Fruit fly (Drosophila melanogaster): ENCODE data around the gene CG12017.

The CG12017 gene

dm6 chr3L:3325925-3326903 lies 46.2 kb downstream of the CG12017 start, which contains the start of gene Gtpx:
Gtpx (plus strand) TSS chr3L:3326265.
- no peak for TF ChIP-seq CG8159 (tag; optimal IDR thresholded peaks at IDR 0.05)
- peak; percentile 48; the same call in 2 of the 3 replicates for TF ChIP-seq CG4496 (GFP tag; IDR thresholded peaks at IDR 0.05)
- no peak for TF ChIP-seq EcR (GFP tag; optimal IDR thresholded peaks at IDR 0.05)
- TF ChIP-seq CG34367 (tag; optimal IDR thresholded peaks at IDR 0.05), result peak; percentile 40
- TF ChIP-seq CG17806 (tag; optimal IDR thresholded peaks at IDR 0.05), result no peak
- no peak for TF ChIP-seq D1 (tag; optimal IDR thresholded peaks at IDR 0.05)
- no peak for TF ChIP-seq CG9948 (tag; optimal IDR thresholded peaks at IDR 0.05)
- no peak; the same call in 1 of the 2 replicates for TF ChIP-seq CG12605 (GFP tag; IDR thresholded peaks at IDR 0.05)
- peak; percentile 40 for TF ChIP-seq Pif1A (GFP tag; optimal IDR thresholded peaks at IDR 0.05)
- TF ChIP-seq fd96Ca (GFP tag; IDR thresholded peaks at IDR 0.05), result no peak
- TF ChIP-seq CG14655 (GFP tag; optimal IDR thresholded peaks at IDR 0.05), result no peak
- no peak for TF ChIP-seq CG32121 (GFP tag; IDR thresholded peaks at IDR 0.05)
- no peak for TF ChIP-seq CG10348 (GFP tag; IDR thresholded peaks at IDR 0.05)
- peak; percentile 17 for TF ChIP-seq Pif1B (GFP tag; optimal IDR thresholded peaks at IDR 0.05)
- no peak for TF ChIP-seq CG15710 (tag; optimal IDR thresholded peaks at IDR 0.05)
- no peak for TF ChIP-seq rn (GFP tag; IDR thresholded peaks at IDR 0.05)
- peak; percentile 24 for TF ChIP-seq CG8301 (tag; optimal IDR thresholded peaks at IDR 0.05)
- peak; percentile 38; the same call in 1 of the 2 replicates for TF ChIP-seq Ets98B (GFP tag; IDR thresholded peaks at IDR 0.05)
- TF ChIP-seq gl (tag; optimal IDR thresholded peaks at IDR 0.05), result peak; percentile 67
- TF ChIP-seq CG13204 (GFP tag; optimal IDR thresholded peaks at IDR 0.05), result no peak
- TF ChIP-seq Snoo (tag; optimal IDR thresholded peaks at IDR 0.05), result peak; percentile 4

DNA sequence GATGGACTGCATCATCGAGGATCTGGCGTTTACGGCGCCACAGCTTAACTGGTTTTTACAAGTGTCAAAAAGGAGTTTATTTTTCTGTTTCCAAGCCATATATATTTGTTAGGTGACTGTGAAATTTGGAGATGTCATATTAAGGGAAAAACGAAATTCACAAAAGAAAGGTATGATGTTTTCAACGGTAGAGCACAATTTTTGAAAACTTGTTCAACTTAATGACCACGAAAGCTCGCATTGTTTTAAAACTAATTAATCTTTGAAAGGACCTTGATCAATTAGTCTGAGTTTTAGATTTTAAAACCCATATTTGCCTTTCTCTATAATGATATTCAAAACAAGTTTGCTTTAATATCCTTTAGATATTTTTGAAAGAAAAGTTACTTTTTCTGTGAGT lies 48.7 kb downstream of the CG12017 start, which contains the start of gene Strip:
Gene Strip (minus strand): TSS at position 101 of the 400 bp plus-strand sequence.
- TF ChIP-seq CG34367 (tag; optimal IDR thresholded peaks at IDR 0.05), result no peak
- TF ChIP-seq rn (GFP tag; IDR thresholded peaks at IDR 0.05), result no peak
- TF ChIP-seq D1 (tag; optimal IDR thresholded peaks at IDR 0.05), result no peak
- no peak for TF ChIP-seq CG8301 (tag; optimal IDR thresholded peaks at IDR 0.05)
- TF ChIP-seq Pif1A (GFP tag; optimal IDR thresholded peaks at IDR 0.05), result no peak
- no peak for TF ChIP-seq CG13204 (GFP tag; optimal IDR thresholded peaks at IDR 0.05)

- TF ChIP-seq Ets98B (GFP tag; IDR thresholded peaks at IDR 0.05), result no peak
- TF ChIP-seq gl (tag; optimal IDR thresholded peaks at IDR 0.05), result no peak
- no peak for TF ChIP-seq CG15710 (tag; optimal IDR thresholded peaks at IDR 0.05)
Observed at dm6 chr3L:3329763-3330162, 49.7 kb downstream of the CG12017 start, which contains the start of gene CG14961. CG14961 (plus strand) TSS chr3L:3330063.

DNA sequence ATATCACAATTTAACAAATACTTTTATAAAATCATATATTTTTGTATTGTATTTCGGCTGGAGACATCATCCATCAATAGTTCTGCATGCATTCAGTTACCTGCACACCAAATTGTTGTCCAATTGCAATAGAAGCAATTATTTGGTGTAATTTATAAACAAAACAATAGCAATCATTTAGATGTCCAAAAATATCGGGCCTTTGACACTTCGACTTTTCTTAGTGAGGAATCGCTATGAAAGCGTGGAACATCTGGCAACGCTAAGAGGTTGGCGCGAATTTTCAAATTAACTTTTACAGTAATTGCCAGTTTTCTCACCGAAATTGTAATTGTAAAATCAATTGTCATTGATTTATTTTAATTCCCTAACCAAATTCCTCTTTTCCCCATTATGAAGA lies 54.7 kb downstream of the CG12017 start, which contains the start of gene CG14969:
Gene CG14969 (minus strand): TSS at position 195 of the 400 bp plus-strand sequence.
- TF ChIP-seq D1 (tag; optimal IDR thresholded peaks at IDR 0.05) (no peak), Pif1A (GFP tag; optimal IDR thresholded peaks at IDR 0.05) (no peak), rn (GFP tag; IDR thresholded peaks at IDR 0.05) (no peak), CG9948 (tag; optimal IDR thresholded peaks at IDR 0.05) (no peak), CG10348 (GFP tag; IDR thresholded peaks at IDR 0.05) (no peak), CG14655 (GFP tag; optimal IDR thresholded peaks at IDR 0.05) (no peak), fd96Ca (GFP tag; IDR thresholded peaks at IDR 0.05) (no peak), CG17806 (tag; optimal IDR thresholded peaks at IDR 0.05) (no peak), EcR (GFP tag; optimal IDR thresholded peaks at IDR 0.05) (no peak), CG8301 (tag; optimal IDR thresholded peaks at IDR 0.05) (no peak), CG13204 (GFP tag; optimal IDR thresholded peaks at IDR 0.05) (no peak), CG4496 (GFP tag; IDR thresholded peaks at IDR 0.05) (no peak), Ets98B (GFP tag; IDR thresholded peaks at IDR 0.05) (no peak), Snoo (tag; optimal IDR thresholded peaks at IDR 0.05) (no peak), gl (tag; optimal IDR thresholded peaks at IDR 0.05) (no peak), CG12605 (GFP tag; IDR thresholded peaks at IDR 0.05) (no peak)

DNA sequence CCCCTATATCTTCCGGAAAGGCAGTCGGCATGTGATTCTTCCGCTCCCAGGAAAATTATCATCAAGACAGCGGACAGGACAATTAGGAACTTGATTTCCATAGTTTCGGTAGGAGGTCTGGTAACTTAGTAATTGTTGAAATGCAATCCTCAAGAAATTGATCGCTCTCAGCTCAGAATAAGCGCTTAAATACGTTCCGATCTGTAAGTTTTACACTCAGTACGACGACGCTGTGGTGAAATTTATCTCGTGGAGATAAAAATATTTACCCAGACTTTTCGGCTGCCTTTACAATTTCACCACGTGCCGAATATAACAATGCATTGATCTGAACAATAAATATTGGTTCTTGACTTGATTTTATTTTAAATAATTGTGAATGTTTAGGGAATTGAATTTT lies 55.6 kb downstream of the CG12017 start, which contains the start of gene Drsl1:
Gene Drsl1 (minus strand): TSS at position 101 of the 400 bp plus-strand sequence.
- TF ChIP-seq CG34367 (tag; optimal IDR thresholded peaks at IDR 0.05) (no peak), Ets98B (GFP tag; IDR thresholded peaks at IDR 0.05) (no peak), D1 (tag; optimal IDR thresholded peaks at IDR 0.05) (no peak), CG8159 (tag; optimal IDR thresholded peaks at IDR 0.05) (no peak), gl (tag; optimal IDR thresholded peaks at IDR 0.05) (no peak)

dm6 chr3L:3336368-3337164 lies 56.5 kb downstream of the CG12017 start, which contains the start of the genes Drsl6 and kst:
Drsl6 (minus strand) TSS chr3L:3336418.
kst (plus strand) TSS chr3L:3336860.
- TF ChIP-seq Pif1B (GFP tag; optimal IDR thresholded peaks at IDR 0.05), result no peak
- TF ChIP-seq gl (tag; optimal IDR thresholded peaks at IDR 0.05), result peak; percentile 64
- TF ChIP-seq CG34367 (tag; optimal IDR thresholded peaks at IDR 0.05), result no peak
- TF ChIP-seq Ets98B (GFP tag; IDR thresholded peaks at IDR 0.05), result peak; percentile 55; the same call in 1 of the 2 replicates
- no peak for TF ChIP-seq D1 (tag; optimal IDR thresholded peaks at IDR 0.05)
- no peak for TF ChIP-seq Snoo (tag; optimal IDR thresholded peaks at IDR 0.05)
- peak; percentile 17 for TF ChIP-seq CG9948 (tag; optimal IDR thresholded peaks at IDR 0.05)
- TF ChIP-seq Pif1A (GFP tag; optimal IDR thresholded peaks at IDR 0.05), result no peak
- TF ChIP-seq CG15710 (tag; optimal IDR thresholded peaks at IDR 0.05), result peak; percentile 48
- TF ChIP-seq CG14655 (GFP tag; optimal IDR thresholded peaks at IDR 0.05), result no peak
- no peak for TF ChIP-seq CG13204 (GFP tag; optimal IDR thresholded peaks at IDR 0.05)
- TF ChIP-seq CG32121 (GFP tag; IDR thresholded peaks at IDR 0.05), result peak; percentile 32; the same call in 1 of the 2 replicates
- TF ChIP-seq CG12605 (GFP tag; IDR thresholded peaks at IDR 0.05), result peak; percentile 82
- no peak for TF ChIP-seq CG8301 (tag; optimal IDR thresholded peaks at IDR 0.05)
- no peak for TF ChIP-seq CG10348 (GFP tag; IDR thresholded peaks at IDR 0.05)
- no peak for TF ChIP-seq EcR (GFP tag; optimal IDR thresholded peaks at IDR 0.05)
- TF ChIP-seq fd96Ca (GFP tag; IDR thresholded peaks at IDR 0.05), result peak; percentile 33; the same call in 1 of the 3 replicates
- TF ChIP-seq CG4496 (GFP tag; IDR thresholded peaks at IDR 0.05), result peak; percentile 69
- no peak for TF ChIP-seq CG8159 (tag; optimal IDR thresholded peaks at IDR 0.05)
- TF ChIP-seq rn (GFP tag; IDR thresholded peaks at IDR 0.05), result peak; percentile 38; the same call in 1 of the 2 replicates
- peak; percentile 32 for TF ChIP-seq CG17806 (tag; optimal IDR thresholded peaks at IDR 0.05)

Measured in whole organism, pupa.